Fruit fly (Drosophila melanogaster) whole organism, embryonic: ENCODE results near the gene Mst77F.

Experiments used
- CG10209 ChIP-seq: fragments of 200-800 bp; sonication (Bioruptor generic); optimal IDR thresholded peaks from 3 replicates; lab custom pipeline; 2017; ENCODE audit warnings: missing biosample characterization, mild to moderate bottlenecking, missing genetic modification characterization, missing genetic modification reagents
- CG14710 ChIP-seq: fragments of 200-800 bp; sonication (Bioruptor generic); optimal IDR thresholded peaks from 3 replicates; lab custom pipeline; 2019; ENCODE audit warnings: missing biosample characterization, mild to moderate bottlenecking, missing genetic modification characterization, moderate library complexity
- CG16779 ChIP-seq: fragments of 200-800 bp; sonication (Bioruptor generic); IDR thresholded peaks from 2 replicates; pipeline ENCODE4 v1.3.6; 2022; ENCODE audit warnings: missing biosample characterization, missing genetic modification characterization
- CG17829 ChIP-seq: fragments of 200-800 bp; optimal IDR thresholded peaks from 2 replicates; lab custom pipeline; 2019; ENCODE audit warnings: missing biosample characterization, mild to moderate bottlenecking, missing genetic modification characterization, moderate library complexity
- CG1792 ChIP-seq: fragments of 200-800 bp; sonication (Bioruptor generic); optimal IDR thresholded peaks from 2 replicates; lab custom pipeline; 2016; ENCODE audit warnings: missing biosample characterization, missing genetic modification characterization
- CG18011 ChIP-seq: fragments of 200-800 bp; sonication (Bioruptor generic); optimal IDR thresholded peaks from 2 replicates; lab custom pipeline; 2017; ENCODE audit warnings: missing biosample characterization, missing genetic modification characterization, mild to moderate bottlenecking, moderate library complexity, missing genotype
- CG33213 ChIP-seq: fragments of 200-800 bp; sonication (Bioruptor generic); optimal IDR thresholded peaks from 3 replicates; lab custom pipeline; 2016; ENCODE audit warnings: missing biosample characterization, missing genetic modification characterization
- CG33557 ChIP-seq: fragments of 200-800 bp; sonication (Bioruptor generic); optimal IDR thresholded peaks from 2 replicates; lab custom pipeline; 2019; ENCODE audit warnings: missing biosample characterization, mild to moderate bottlenecking, missing genetic modification characterization, moderate library complexity
- CG3726 ChIP-seq: fragments of 200-800 bp; sonication (Bioruptor generic); IDR thresholded peaks from 3 replicates; pipeline ENCODE4, ENCODE4 v1.3.6; 2022; ENCODE audit warnings: missing biosample characterization, missing genetic modification characterization
- CG42726 ChIP-seq: fragments of 200-800 bp; sonication (Bioruptor generic); IDR thresholded peaks from 2 replicates; pipeline ENCODE4 v1.3.6; 2022; ENCODE audit warnings: missing biosample characterization, missing genetic modification characterization; ENCODE audit not compliant: partially characterized antibody
- CG4617 ChIP-seq: fragments of 200-800 bp; sonication (Bioruptor generic); optimal IDR thresholded peaks from 3 replicates; lab custom pipeline; 2016; ENCODE audit warnings: missing biosample characterization, missing genetic modification characterization, borderline replicate concordance
- CG6689 ChIP-seq: fragments of 200-800 bp; sonication (Bioruptor generic); IDR thresholded peaks from 2 replicates; pipeline ENCODE4 v1.3.6; 2022; ENCODE audit warnings: missing biosample characterization, missing genetic modification characterization
- CG6791 ChIP-seq: fragments of 200-800 bp; sonication (Bioruptor generic); IDR thresholded peaks from 3 replicates; pipeline ENCODE4 v1.3.6; 2022; ENCODE audit warnings: missing biosample characterization, missing genetic modification characterization; ENCODE audit not compliant: partially characterized antibody
- CG6813 ChIP-seq: fragments of 200-800 bp; sonication (Bioruptor generic); optimal IDR thresholded peaks from 2 replicates; lab custom pipeline; 2017; ENCODE audit warnings: missing biosample characterization, missing genetic modification characterization, mild to moderate bottlenecking, moderate library complexity, missing genetic modification reagents
- CG8089 ChIP-seq: fragments of 200-800 bp; sonication (Bioruptor generic); optimal IDR thresholded peaks from 3 replicates; lab custom pipeline; 2016; ENCODE audit warnings: missing biosample characterization, missing genetic modification characterization
- CG9932 ChIP-seq: fragments of 200-800 bp; sonication (Bioruptor generic); IDR thresholded peaks from 2 replicates; pipeline ENCODE4 v1.3.6; 2022; ENCODE audit warnings: missing biosample characterization, missing genetic modification characterization
- CHES-1-like ChIP-seq: fragments of 200-800 bp; sonication (Bioruptor generic); optimal IDR thresholded peaks from 2 replicates; lab custom pipeline; 2016; ENCODE audit warnings: missing biosample characterization, missing genetic modification characterization
- Doc3 ChIP-seq: fragments of 200-800 bp; sonication (Bioruptor generic); IDR thresholded peaks from 3 replicates; pipeline ENCODE4 v1.3.6; 2022; ENCODE audit warnings: missing biosample characterization, missing genetic modification characterization; ENCODE audit not compliant: partially characterized antibody
- E2f2 ChIP-seq: fragments of 200-800 bp; sonication (Bioruptor generic); IDR thresholded peaks from 2 replicates; pipeline ENCODE4 v1.3.6; 2022; ENCODE audit warnings: missing biosample characterization, missing genetic modification characterization
- HLH3B ChIP-seq: fragments of 200-800 bp; sonication (Bioruptor generic); IDR thresholded peaks from 2 replicates; pipeline ENCODE4 v1.3.6; 2022; ENCODE audit warnings: missing biosample characterization, missing genetic modification characterization
- Hr3 ChIP-seq: fragments of 200-800 bp; sonication (Bioruptor generic); optimal IDR thresholded peaks from 3 replicates; lab custom pipeline; 2016; ENCODE audit warnings: missing biosample characterization, missing genetic modification characterization
- Hr51 ChIP-seq, 2 experiments: fragments of 200-800 bp; sonication (Bioruptor generic); optimal IDR thresholded peaks; 2 replicates in 1 of 2; 3 replicates in 1 of 2; lab custom pipeline; 2016 to 2018; ENCODE audit warnings: missing biosample characterization in 2 of 2, missing genetic modification characterization in 2 of 2, mild to moderate bottlenecking in 1 of 2, moderate library complexity in 1 of 2
- NFAT ChIP-seq: fragments of 200-800 bp; sonication (Bioruptor generic); IDR thresholded peaks from 2 replicates; pipeline ENCODE4 v1.3.6; 2022; ENCODE audit warnings: missing biosample characterization, missing genetic modification characterization
- Oaz ChIP-seq: fragments of 200-800 bp; sonication (Bioruptor generic); IDR thresholded peaks from 2 replicates; pipeline ENCODE4 v1.3.6; 2022; ENCODE audit warnings: missing biosample characterization, missing genetic modification characterization
- Ptx1 ChIP-seq: fragments of 200-800 bp; sonication (Bioruptor generic); IDR thresholded peaks from 2 replicates; pipeline ENCODE4 v1.3.6; 2022; ENCODE audit warnings: missing biosample characterization, missing genetic modification characterization
- Ravus ChIP-seq: fragments of 200-800 bp; sonication (Bioruptor generic); IDR thresholded peaks from 2 replicates; pipeline ENCODE4 v1.3.6; 2022; ENCODE audit warnings: missing biosample characterization, missing genetic modification characterization
- Rfx ChIP-seq: fragments of 200-800 bp; sonication (Bioruptor generic); IDR thresholded peaks from 2 replicates; pipeline ENCODE4 v1.3.6; 2022; ENCODE audit warnings: missing biosample characterization, missing genetic modification characterization
- Sox100B ChIP-seq: fragments of 200-800 bp; sonication (Bioruptor generic); optimal IDR thresholded peaks from 3 replicates; lab custom pipeline; 2018; ENCODE audit warnings: missing biosample characterization, mild to moderate bottlenecking, missing genetic modification characterization
- Tbp ChIP-seq: fragments of >200 bp; optimal IDR thresholded peaks from 2 replicates; lab custom pipeline; 2018; ENCODE audit warnings: missing biosample characterization, missing genetic modification characterization
- Xrp1 ChIP-seq: fragments of 200-800 bp; sonication (Bioruptor generic); IDR thresholded peaks from 2 replicates; pipeline ENCODE4 v1.3.6; 2022; ENCODE audit warnings: missing biosample characterization, missing genetic modification characterization
- ac ChIP-seq: fragments of 200-800 bp; sonication (Bioruptor generic); optimal IDR thresholded peaks from 3 replicates; lab custom pipeline; 2017; ENCODE audit warnings: missing biosample characterization, mild to moderate bottlenecking, missing genetic modification characterization
- bowl ChIP-seq: fragments of 200-800 bp; sonication (Bioruptor generic); IDR thresholded peaks from 2 replicates; pipeline ENCODE4 v1.3.6; 2022; ENCODE audit warnings: missing biosample characterization, missing genetic modification characterization
- cg ChIP-seq: fragments of 200-800 bp; sonication (Bioruptor generic); optimal IDR thresholded peaks from 3 replicates; lab custom pipeline; 2019; ENCODE audit warnings: missing biosample characterization, mild to moderate bottlenecking, missing genetic modification characterization, moderate library complexity
- corto ChIP-seq: fragments of 200-800 bp; sonication (Bioruptor generic); optimal IDR thresholded peaks from 2 replicates; lab custom pipeline; 2016; ENCODE audit warnings: missing biosample characterization, mild to moderate bottlenecking, missing genetic modification characterization, moderate library complexity
- crc ChIP-seq: fragments of 200-800 bp; sonication (Bioruptor generic); optimal IDR thresholded peaks from 2 replicates; lab custom pipeline; 2016; ENCODE audit warnings: missing biosample characterization, missing genetic modification characterization
- croc ChIP-seq: fragments of 200-800 bp; sonication (Bioruptor generic); conservative IDR thresholded peaks from 3 replicates; pipeline ENCODE4 v1.3.6; 2022; ENCODE audit warnings: missing biosample characterization, missing genetic modification characterization
- ems ChIP-seq: fragments of 200-800 bp; sonication (Bioruptor generic); optimal IDR thresholded peaks from 3 replicates; lab custom pipeline; 2016; ENCODE audit warnings: missing biosample characterization, missing genetic modification characterization
- en ChIP-seq: fragments of 200-800 bp; sonication (Bioruptor generic); optimal IDR thresholded peaks from 2 replicates; lab custom pipeline; 2016; ENCODE audit warnings: missing biosample characterization, missing genetic modification characterization
- gro ChIP-seq: fragments of 200-800 bp; sonication (Bioruptor generic); optimal IDR thresholded peaks from 2 replicates; lab custom pipeline; 2016; ENCODE audit warnings: missing biosample characterization, missing genetic modification characterization
- inv ChIP-seq: fragments of 200-800 bp; sonication (Bioruptor generic); IDR thresholded peaks from 2 replicates; pipeline ENCODE4 v1.3.6; 2022; ENCODE audit warnings: missing biosample characterization, missing genetic modification characterization; ENCODE audit not compliant: partially characterized antibody
- kay ChIP-seq: fragments of 200-800 bp; sonication (Bioruptor generic); optimal IDR thresholded peaks from 2 replicates; lab custom pipeline; 2016; ENCODE audit warnings: missing biosample characterization, missing genetic modification characterization
- mam ChIP-seq: fragments of 200-800 bp; sonication (Bioruptor generic); optimal IDR thresholded peaks from 3 replicates; lab custom pipeline; 2016; ENCODE audit warnings: missing biosample characterization, missing genetic modification characterization
- nom ChIP-seq: fragments of 200-800 bp; sonication (Bioruptor generic); optimal IDR thresholded peaks from 2 replicates; lab custom pipeline; 2017; ENCODE audit warnings: missing biosample characterization, missing genetic modification characterization, mild to moderate bottlenecking, moderate library complexity, missing genetic modification reagents
- ranshi ChIP-seq: fragments of 200-800 bp; sonication (Bioruptor generic); IDR thresholded peaks from 2 replicates; pipeline ENCODE4 v1.3.6; 2022; ENCODE audit warnings: missing biosample characterization, missing genetic modification characterization
- ro ChIP-seq: fragments of 200-800 bp; sonication (Bioruptor generic); IDR thresholded peaks from 2 replicates; pipeline ENCODE4 v1.3.6; 2022; ENCODE audit warnings: missing biosample characterization, missing genetic modification characterization
- slbo ChIP-seq: fragments of 200-800 bp; sonication (Bioruptor generic); IDR thresholded peaks from 2 replicates; pipeline ENCODE4 v1.3.6; 2022; ENCODE audit warnings: missing biosample characterization, missing genetic modification characterization
- usp ChIP-seq: fragments of >200 bp; optimal IDR thresholded peaks from 2 replicates; lab custom pipeline; 2017; ENCODE audit warnings: missing biosample characterization, missing genetic modification characterization
- vfl ChIP-seq: fragments of 200-800 bp; sonication (Bioruptor generic); optimal IDR thresholded peaks from 2 replicates; lab custom pipeline; 2016; ENCODE audit warnings: missing biosample characterization, missing genetic modification characterization
- wek ChIP-seq: fragments of 200-800 bp; sonication (Bioruptor generic); optimal IDR thresholded peaks from 3 replicates; lab custom pipeline; 2018; ENCODE audit warnings: missing biosample characterization, mild to moderate bottlenecking, missing genetic modification characterization, moderate library complexity

Gene Mst77F

dm6 chr3L:20778224-20779063, 39.4 kb downstream of the Mst77F start, which contains the start of the genes Pex16 and Pex14 (continued):
- TF ChIP-seq Tbp (GFP tag; lab: Kevin White, UChicago), result no peak
- TF ChIP-seq CG17829, result peak; percentile 64
- peak; percentile 87 for TF ChIP-seq mam (GFP tag; lab: Kevin White, UChicago)
- peak; percentile 46 for TF ChIP-seq crc (GFP tag; lab: Kevin White, UChicago)
- TF ChIP-seq slbo (GFP tag; lab: Robert Waterston, UW), result peak; percentile 88
- peak; percentile 38; the same call in 1 of the 3 replicates for TF ChIP-seq croc (GFP tag; lab: Robert Waterston, UW)
- no peak for TF ChIP-seq CG6813 (GFP tag; lab: Kevin White, UChicago)
- TF ChIP-seq ems (GFP tag; lab: Kevin White, UChicago), result peak; percentile 42
- TF ChIP-seq CG33557 (GFP tag; lab: Kevin White, UChicago), result peak; percentile 6
- TF ChIP-seq ranshi (GFP tag; lab: Robert Waterston, UW), result peak; percentile 71
- TF ChIP-seq Ptx1, result peak; percentile 78
- TF ChIP-seq inv (GFP tag; lab: Robert Waterston, UW), result no peak
- TF ChIP-seq vfl (GFP tag; lab: Kevin White, UChicago), result peak; percentile 65
- peak; percentile 68 for TF ChIP-seq CG4617 (GFP tag; lab: Kevin White, UChicago)
- peak in 1 of 2 experiments; percentile 70 for TF ChIP-seq Hr51 (GFP tag; optimal IDR thresholded peaks at IDR 0.05; lab: Kevin White, UChicago)
- peak; percentile 49 for TF ChIP-seq kay (GFP tag; lab: Kevin White, UChicago)
- peak; percentile 50 for TF ChIP-seq CG18011 (GFP tag; lab: Kevin White, UChicago)
- TF ChIP-seq NFAT, result peak; percentile 76
- TF ChIP-seq CG8089 (GFP tag; lab: Kevin White, UChicago), result peak; percentile 81
- TF ChIP-seq nom (GFP tag; lab: Kevin White, UChicago), result no peak
- TF ChIP-seq Ravus, result no peak; the same call in 1 of the 2 replicates
- no peak for TF ChIP-seq CG42726 (GFP tag; lab: Robert Waterston, UW)
- TF ChIP-seq CG10209, result peak; percentile 58
- no peak for TF ChIP-seq CG6791 (GFP tag; lab: Robert Waterston, UW)
- peak; percentile 70 for TF ChIP-seq HLH3B (GFP tag; lab: Robert Waterston, UW)
- TF ChIP-seq CG16779, result no peak
- TF ChIP-seq Sox100B (GFP tag; lab: Kevin White, UChicago), result no peak
- TF ChIP-seq cg (GFP tag; lab: Kevin White, UChicago), result no peak
- no peak for TF ChIP-seq ac (GFP tag; lab: Kevin White, UChicago)
- no peak for TF ChIP-seq corto (GFP tag; lab: Kevin White, UChicago)
- TF ChIP-seq Hr3 (GFP tag; lab: Kevin White, UChicago), result peak; percentile 73
- peak; percentile 52 for TF ChIP-seq Oaz (GFP tag; lab: Robert Waterston, UW)
- peak; percentile 35 for TF ChIP-seq en
- TF ChIP-seq CG14710 (tag; lab: Kevin White, UChicago), result peak; percentile 61
- no peak for TF ChIP-seq bowl (GFP tag; lab: Robert Waterston, UW)
- TF ChIP-seq wek (GFP tag; lab: Kevin White, UChicago), result peak; percentile 30
- TF ChIP-seq CG6689 (GFP tag; lab: Robert Waterston, UW), result peak; percentile 99
- TF ChIP-seq Doc3 (GFP tag; lab: Robert Waterston, UW), result no peak
- peak; percentile 56 for TF ChIP-seq CG33213
- no peak for TF ChIP-seq usp (GFP tag; lab: Kevin White, UChicago)
- TF ChIP-seq gro (GFP tag; lab: Kevin White, UChicago), result peak; percentile 51
- no peak for TF ChIP-seq ro
- peak; percentile 69 for TF ChIP-seq Xrp1
- peak; percentile 85 for TF ChIP-seq CG9932
- peak; percentile 29 for TF ChIP-seq CG1792
- TF ChIP-seq CG3726 (GFP tag; lab: Robert Waterston, UW), result peak; percentile 66; the same call in 1 of the 3 replicates
- peak; percentile 41 for TF ChIP-seq E2f2
- TF ChIP-seq Rfx (GFP tag; lab: Robert Waterston, UW), result peak; percentile 85
- peak; percentile 60 for TF ChIP-seq CHES-1-like (GFP tag; lab: Kevin White, UChicago)
